Worm (Caenorhabditis elegans): ENCODE data around the gene cct-3.
A peak's percentile ranks its signal among the peaks of the same experiment; 100 is the strongest.

cct-3 gene

ce11 chrII:2196742-2197141 is 36.6 kb upstream of the cct-3 start:
- TF ChIP-seq R02D3.7 (tag; optimal IDR thresholded peaks at IDR 0.05) (no peak), ztf-11 (tag; optimal IDR thresholded peaks at IDR 0.05) (no peak), pha-4 (tag; optimal IDR thresholded peaks at IDR 0.05) (peak; percentile 16)

- no peak for TF ChIP-seq nhr-28 (tag; optimal IDR thresholded peaks at IDR 0.05)
- no peak for TF ChIP-seq ZK546.5 (tag; optimal IDR thresholded peaks at IDR 0.05)
- TF ChIP-seq lin-39 (tag; optimal IDR thresholded peaks at IDR 0.05): peak; percentile 34
- TF ChIP-seq hmg-11 (tag; optimal IDR thresholded peaks at IDR 0.05): peak; percentile 18
- peak; percentile 12 for TF ChIP-seq nfya-1 (tag; optimal IDR thresholded peaks at IDR 0.05; ENCODE audit: insufficient read depth)
- TF ChIP-seq fkh-10 (GFP tag; optimal IDR thresholded peaks at IDR 0.05): peak; percentile 13
Observed at ce11 chrII:2197555-2198288, 35.6 kb upstream of the cct-3 start, which contains the start of gene C33C12.1. TSS of gene C33C12.1 (plus strand) at chrII:2198238.

- TF ChIP-seq ztf-4 (tag; optimal IDR thresholded peaks at IDR 0.05) (no peak), nhr-67 (tag; optimal IDR thresholded peaks at IDR 0.05) (no peak), fos-1 (tag; optimal IDR thresholded peaks at IDR 0.05) (no peak), snpc-4 (tag; optimal IDR thresholded peaks at IDR 0.05) (no peak), ama-1 (optimal IDR thresholded peaks at IDR 0.05) (no peak), ceh-28 (tag; optimal IDR thresholded peaks at IDR 0.05) (no peak), lsy-12 (tag; optimal IDR thresholded peaks at IDR 0.05) (no peak), jun-1 (tag; optimal IDR thresholded peaks at IDR 0.05) (no peak), pqm-1 (tag; optimal IDR thresholded peaks at IDR 0.05) (no peak), lin-39 (tag; optimal IDR thresholded peaks at IDR 0.05) (no peak), nhr-77 (tag; optimal IDR thresholded peaks at IDR 0.05) (no peak), unc-39 (tag; optimal IDR thresholded peaks at IDR 0.05) (no peak), lin-15B (tag; optimal IDR thresholded peaks at IDR 0.05) (no peak), fkh-2 (tag; optimal IDR thresholded peaks at IDR 0.05) (no peak)
Observed at ce11 chrII:2202147-2202546, 31.2 kb upstream of the cct-3 start.

- no peak for TF ChIP-seq nhr-23 (tag; optimal IDR thresholded peaks at IDR 0.05)
- TF ChIP-seq skn-1 (tag; optimal IDR thresholded peaks at IDR 0.05): no peak
- peak; percentile 5 for TF ChIP-seq elt-2 (tag; optimal IDR thresholded peaks at IDR 0.05)
- no peak for TF ChIP-seq ztf-4 (tag; optimal IDR thresholded peaks at IDR 0.05)
- peak; percentile 50 for TF ChIP-seq pha-4 (tag; optimal IDR thresholded peaks at IDR 0.05)
- peak; percentile 67 for TF ChIP-seq lin-15B (tag; optimal IDR thresholded peaks at IDR 0.05)
- no peak for TF ChIP-seq zag-1 (tag; optimal IDR thresholded peaks at IDR 0.05)
- TF ChIP-seq pqm-1 (tag; optimal IDR thresholded peaks at IDR 0.05): no peak
- TF ChIP-seq nfya-1 (tag; optimal IDR thresholded peaks at IDR 0.05; ENCODE audit: insufficient read depth): peak; percentile 44
- no peak for TF ChIP-seq ZK546.5 (tag; optimal IDR thresholded peaks at IDR 0.05)
- no peak for TF ChIP-seq elt-3 (tag; optimal IDR thresholded peaks at IDR 0.05)
- TF ChIP-seq lin-39 (tag; optimal IDR thresholded peaks at IDR 0.05): peak; percentile 41
- no peak for TF ChIP-seq fkh-2 (tag; optimal IDR thresholded peaks at IDR 0.05)
Observed at ce11 chrII:2204077-2204476, 29.3 kb upstream of the cct-3 start, which contains the start of gene Y59C2A.2. TSS of gene Y59C2A.2 (minus strand) at chrII:2204137.

- TF ChIP-seq lsy-12 (tag; optimal IDR thresholded peaks at IDR 0.05) (no peak), elt-3 (tag; optimal IDR thresholded peaks at IDR 0.05) (no peak), elt-2 (tag; optimal IDR thresholded peaks at IDR 0.05) (no peak), ZK546.5 (tag; optimal IDR thresholded peaks at IDR 0.05) (no peak)
Observed at ce11 chrII:2206064-2206722, 27.1 kb upstream of the cct-3 start.

ce11 chrII:2207812-2208211 is 25.5 kb upstream of the cct-3 start, which contains the start of gene Y59C2A.1:
TSS of gene Y59C2A.1 (plus strand) at chrII:2208112.
- TF ChIP-seq nhr-43 (tag; optimal IDR thresholded peaks at IDR 0.05; ENCODE audit: poor library complexity, severe bottlenecking): no peak
- no peak for TF ChIP-seq nhr-67 (tag; optimal IDR thresholded peaks at IDR 0.05)
- TF ChIP-seq pqm-1 (tag; optimal IDR thresholded peaks at IDR 0.05): no peak
- no peak for TF ChIP-seq lin-39 (tag; optimal IDR thresholded peaks at IDR 0.05)
- no peak for TF ChIP-seq fkh-10 (GFP tag; optimal IDR thresholded peaks at IDR 0.05)
- TF ChIP-seq fos-1 (tag; optimal IDR thresholded peaks at IDR 0.05): no peak
- no peak for TF ChIP-seq ZK546.5 (tag; optimal IDR thresholded peaks at IDR 0.05)
- no peak for TF ChIP-seq fkh-2 (tag; optimal IDR thresholded peaks at IDR 0.05)
- no peak for TF ChIP-seq hmg-11 (tag; optimal IDR thresholded peaks at IDR 0.05)
- no peak for TF ChIP-seq jun-1 (tag; optimal IDR thresholded peaks at IDR 0.05)

All from whole organism, L3 larva.